Worm (Caenorhabditis elegans) whole organism, late embryonic: ENCODE data around the gene cyp-34A6.

Experiments used
- C38D4.7 ChIP-seq: fragments of 200-800 bp; sonication (Bioruptor generic); optimal IDR thresholded peaks from 2 replicates; lab custom pipeline; 2018; ENCODE audit warnings: mild to moderate bottlenecking, missing genetic modification characterization, moderate library complexity, missing compliant biosample characterization
- F13H6.1 ChIP-seq: sonication (generic microtip); optimal IDR thresholded peaks from 2 replicates; lab custom pipeline; 2016; ENCODE audit warnings: missing genetic modification characterization, missing compliant biosample characterization
- ahr-1 ChIP-seq: sonication (generic microtip); optimal IDR thresholded peaks from 2 replicates; lab custom pipeline; 2016; ENCODE audit warnings: missing genetic modification characterization, missing compliant biosample characterization
- ceh-2 ChIP-seq: sonication (generic microtip); optimal IDR thresholded peaks from 2 replicates; lab custom pipeline; 2016; ENCODE audit warnings: missing genotype, missing genetic modification characterization, missing compliant biosample characterization
- ceh-30 ChIP-seq: fragments of 150-350 bp; optimal IDR thresholded peaks from 2 replicates; lab custom pipeline; 2014; ENCODE audit warnings: missing biosample characterization, missing genetic modification characterization
- ceh-34 ChIP-seq: sonication (generic microtip); optimal IDR thresholded peaks from 2 replicates; lab custom pipeline; 2016; ENCODE audit warnings: mild to moderate bottlenecking, missing genetic modification characterization, missing compliant biosample characterization
- ceh-48 ChIP-seq: sonication (generic microtip); optimal IDR thresholded peaks from 2 replicates; lab custom pipeline; 2016; ENCODE audit warnings: missing genetic modification characterization, inconsistent platforms, missing compliant biosample characterization
- ceh-9 ChIP-seq: sonication (generic microtip); optimal IDR thresholded peaks from 2 replicates; lab custom pipeline; 2016; ENCODE audit warnings: mild to moderate bottlenecking, missing genetic modification characterization, inconsistent platforms, missing compliant biosample characterization
- elt-2 ChIP-seq: sonication (generic microtip); optimal IDR thresholded peaks from 2 replicates; lab custom pipeline; 2016; ENCODE audit warnings: missing genetic modification reagents, missing genetic modification characterization, missing compliant biosample characterization
- fkh-10 ChIP-seq: fragments of 150-350 bp; optimal IDR thresholded peaks from 2 replicates; lab custom pipeline; 2014; ENCODE audit warnings: missing biosample characterization, missing genetic modification reagents, missing genetic modification characterization
- fkh-6 ChIP-seq: sonication (generic microtip); optimal IDR thresholded peaks from 2 replicates; lab custom pipeline; 2016; ENCODE audit warnings: missing genetic modification characterization, missing compliant biosample characterization
- hlh-8 ChIP-seq: sonication (generic microtip); optimal IDR thresholded peaks from 2 replicates; lab custom pipeline; 2016; ENCODE audit warnings: missing genotype, missing genetic modification characterization, missing compliant biosample characterization
- lin-11 ChIP-seq: fragments of 200-800 bp; sonication (Bioruptor generic); optimal IDR thresholded peaks from 2 replicates; lab custom pipeline; 2018; ENCODE audit warnings: mild to moderate bottlenecking, missing genetic modification characterization, missing compliant biosample characterization
- mec-3 ChIP-seq: sonication (generic microtip); optimal IDR thresholded peaks from 2 replicates; lab custom pipeline; 2016; ENCODE audit warnings: borderline replicate concordance, missing genetic modification characterization, missing compliant biosample characterization
- nfya-1 ChIP-seq: sonication (generic microtip); optimal IDR thresholded peaks from 2 replicates; lab custom pipeline; 2017; ENCODE audit warnings: missing genetic modification characterization, mild to moderate bottlenecking, missing compliant biosample characterization, antibody characterized with exemption, moderate library complexity
- nhr-232 ChIP-seq: sonication (generic microtip); optimal IDR thresholded peaks from 2 replicates; lab custom pipeline; 2016; ENCODE audit warnings: missing genetic modification characterization, missing compliant biosample characterization
- pax-1 ChIP-seq: fragments of 150-350 bp; optimal IDR thresholded peaks from 2 replicates; lab custom pipeline; 2014; ENCODE audit warnings: missing biosample characterization, missing genetic modification characterization
- pros-1 ChIP-seq: fragments of 150-350 bp; optimal IDR thresholded peaks from 2 replicates; lab custom pipeline; 2014; ENCODE audit warnings: missing biosample characterization, missing genetic modification reagents, missing genetic modification characterization
- ref-2 ChIP-seq: sonication (generic microtip); optimal IDR thresholded peaks from 2 replicates; lab custom pipeline; 2016; ENCODE audit warnings: missing genetic modification characterization, missing compliant biosample characterization
- sdc-2 ChIP-seq: sonication (generic microtip); optimal IDR thresholded peaks from 2 replicates; lab custom pipeline; 2016; ENCODE audit warnings: missing genotype, missing genetic modification characterization, missing compliant biosample characterization
- sox-4 ChIP-seq: sonication (generic microtip); optimal IDR thresholded peaks from 2 replicates; lab custom pipeline; 2017; ENCODE audit warnings: mild to moderate bottlenecking, missing genetic modification characterization, inconsistent platforms, missing compliant biosample characterization
- syd-9 ChIP-seq: sonication (generic microtip); optimal IDR thresholded peaks from 2 replicates; lab custom pipeline; 2016; ENCODE audit warnings: mild to moderate bottlenecking, missing genetic modification characterization, moderate library complexity, missing compliant biosample characterization
- tbx-2 ChIP-seq: sonication (generic microtip); optimal IDR thresholded peaks from 2 replicates; lab custom pipeline; 2016; ENCODE audit warnings: missing genetic modification characterization, missing compliant biosample characterization
- unc-86 ChIP-seq: sonication (generic microtip); optimal IDR thresholded peaks from 2 replicates; lab custom pipeline; 2016; ENCODE audit warnings: missing genetic modification characterization, missing compliant biosample characterization

Gene cyp-34A6

ce11 chrV:3916480-3916879 lies 44.7 kb downstream of the cyp-34A6 start, which contains the start of gene srx-67:
TSS of gene srx-67 (plus strand) at chrV:3916780.
- TF ChIP-seq nhr-232 (tag; lab: Kevin White, UChicago): no peak
- TF ChIP-seq unc-86: no peak
- no peak for TF ChIP-seq fkh-6 (tag; lab: Kevin White, UChicago)
- TF ChIP-seq C38D4.7 (GFP tag; lab: Kevin White, UChicago): no peak
- no peak for TF ChIP-seq ahr-1 (tag; lab: Kevin White, UChicago)

DNA sequence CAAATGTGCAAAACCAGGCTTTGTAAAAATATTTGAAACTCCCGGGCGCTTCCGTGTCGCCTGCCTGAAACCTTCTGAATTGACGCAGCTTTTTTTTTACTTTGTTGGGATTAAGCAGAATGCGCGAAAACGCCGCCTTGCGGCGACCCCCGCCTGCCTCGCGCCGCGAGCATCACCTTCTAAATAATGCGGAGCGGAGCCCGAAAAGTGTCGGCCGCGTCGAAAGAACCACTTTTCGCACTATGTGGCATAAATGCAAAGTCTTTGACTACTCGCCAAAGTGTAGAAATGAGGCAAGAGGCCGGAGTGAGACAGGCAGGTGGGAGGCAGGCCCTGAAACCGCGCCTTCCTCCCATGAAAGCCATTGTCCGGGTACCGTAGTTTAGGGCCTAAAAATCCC lies 48.0 kb downstream of the cyp-34A6 start:
- TF ChIP-seq mec-3 (tag; lab: Kevin White, UChicago) (no peak), ref-2 (no peak), pax-1 (tag; lab: Kevin White, UChicago) (no peak), ceh-9 (tag; lab: Kevin White, UChicago) (no peak)

DNA sequence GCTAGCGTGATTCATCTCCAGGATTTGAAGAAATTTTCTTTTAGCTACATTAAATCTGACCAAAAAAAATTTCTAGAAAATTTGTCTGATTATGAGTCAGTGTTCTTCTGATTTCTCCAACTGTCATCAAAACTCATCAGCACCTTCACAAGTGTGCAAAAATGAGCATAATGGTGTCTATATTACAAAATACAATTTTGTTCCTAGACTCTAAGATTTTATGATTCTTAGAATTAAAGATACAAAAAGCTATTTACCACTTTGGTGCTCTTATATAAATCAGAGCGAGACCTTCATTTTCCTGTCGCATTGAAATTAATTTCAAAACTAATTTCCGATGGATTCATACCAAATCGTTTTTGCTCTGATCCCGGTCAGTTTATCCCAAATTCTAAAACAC lies 48.7 kb downstream of the cyp-34A6 start, which contains the start of gene srx-68:
Gene srx-68, plus strand, starts transcription at position 301 of the 400 bp plus-strand sequence.
- TF ChIP-seq nfya-1 (tag; lab: Kevin White, UChicago) (no peak), ceh-48 (tag; lab: Kevin White, UChicago) (no peak), elt-2 (tag; lab: Kevin White, UChicago) (no peak), pros-1 (no peak), ceh-34 (tag; lab: Kevin White, UChicago) (no peak), tbx-2 (no peak), fkh-6 (tag; lab: Kevin White, UChicago) (no peak), mec-3 (tag; lab: Kevin White, UChicago) (no peak), sox-4 (no peak), ceh-30 (no peak), ceh-2 (no peak), fkh-10 (GFP tag; lab: Kevin White, UChicago) (no peak), lin-11 (no peak), hlh-8 (no peak), unc-86 (no peak), F13H6.1 (tag; lab: Kevin White, UChicago) (no peak), sdc-2 (tag; lab: Kevin White, UChicago) (no peak), nhr-232 (tag; lab: Kevin White, UChicago) (no peak), syd-9 (tag; lab: Kevin White, UChicago) (no peak)
- TF ChIP-seq, all 69 proteins: peak for 0
